Worm (Caenorhabditis elegans) whole organism, L4/young adult: ENCODE data around the gene Y45F10B.3.
"Not testable (repeated sequence)": the region's sequence is repeated elsewhere in the genome, so short reads cannot be mapped to it uniquely, and the experiment has no call there.

Experiments used
- W03F9.2 ChIP-seq: fragments of 150-350 bp; optimal IDR thresholded peaks from 2 replicates; lab custom pipeline; 2014; ENCODE audit warnings: missing biosample characterization, missing genetic modification characterization
- dao-5 ChIP-seq: sonication (generic microtip); optimal IDR thresholded peaks from 2 replicates; lab custom pipeline; 2016; ENCODE audit warnings: missing genotype, missing genetic modification characterization, moderate library complexity, missing compliant biosample characterization
- him-1 ChIP-seq: sonication (generic microtip); optimal IDR thresholded peaks from 2 replicates; lab custom pipeline; 2016; ENCODE audit warnings: missing genotype, missing genetic modification reagents, missing genetic modification characterization, missing compliant biosample characterization

Gene Y45F10B.3

DNA sequence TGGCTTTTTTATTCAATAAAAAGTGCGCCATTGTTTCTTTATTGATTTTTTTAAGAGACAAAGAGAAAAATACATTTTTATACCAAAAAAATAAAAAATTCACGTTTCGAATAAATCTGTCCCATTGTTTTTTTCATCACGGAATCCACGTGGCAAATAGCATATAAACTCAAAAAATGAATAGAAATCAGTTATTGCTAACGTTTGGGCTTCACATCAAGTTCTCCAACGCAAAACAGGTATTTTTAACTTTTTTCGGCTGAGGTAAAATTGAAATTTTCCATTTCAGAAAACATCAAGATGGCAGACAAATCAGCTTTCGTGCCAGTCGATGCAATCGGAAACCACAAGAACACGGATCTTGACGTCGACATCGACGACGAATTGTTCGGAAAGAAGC lies at the start of gene Y45F10B.3:
TSS of gene Y45F10B.3 (plus strand) at position 301 of the 400 bp plus-strand sequence.
- no peak for TF ChIP-seq W03F9.2 (tag; lab: Kevin White, UChicago)
- TF ChIP-seq him-1 (tag; lab: Kevin White, UChicago) = no peak
- no peak for TF ChIP-seq dao-5 (tag; lab: Kevin White, UChicago)

DNA sequence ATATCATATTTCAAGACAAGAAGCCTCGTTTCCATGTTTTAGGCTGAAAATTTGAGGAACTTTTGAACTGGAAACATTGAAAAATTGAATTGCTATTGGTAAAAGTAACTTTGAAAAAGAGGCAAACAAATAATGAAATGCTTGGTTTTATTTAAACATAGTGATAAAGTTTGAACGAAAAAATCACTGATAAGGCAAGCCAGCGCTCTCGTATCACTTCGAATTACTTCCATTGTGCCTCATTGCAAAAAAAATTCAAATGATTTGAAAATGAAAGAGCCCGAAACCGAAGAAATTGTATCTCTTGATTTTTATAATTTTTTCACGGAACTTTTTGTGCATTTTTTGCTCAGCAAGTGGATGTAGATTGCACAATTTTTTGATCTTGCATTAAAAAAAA lies 45.3 kb upstream of the Y45F10B.3 start, which contains the start of gene F52G2.3:
TSS of gene F52G2.3 (minus strand) at position 43 of the 400 bp plus-strand sequence.
- TF ChIP-seq W03F9.2 (tag; lab: Kevin White, UChicago) (no peak), dao-5 (tag; lab: Kevin White, UChicago) (no peak), him-1 (tag; lab: Kevin White, UChicago) (no peak)

DNA sequence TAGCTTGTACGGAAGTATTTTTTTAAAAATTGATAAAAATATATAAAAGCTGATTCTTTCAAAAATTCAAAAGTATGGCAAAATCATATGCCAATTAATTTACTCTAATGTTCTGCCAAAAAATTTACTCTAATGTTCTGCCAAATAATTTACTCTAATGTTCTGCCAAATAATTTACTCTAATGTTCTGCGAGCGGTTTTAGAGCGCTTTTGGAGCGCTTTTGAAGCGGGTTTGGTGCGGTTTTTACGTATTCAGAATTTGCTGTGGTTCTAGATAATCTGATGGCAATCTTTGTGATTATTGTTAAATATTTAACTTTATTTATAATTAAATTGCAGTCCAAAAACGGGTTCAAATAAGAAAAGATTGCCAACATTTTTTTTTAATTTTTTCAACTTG lies 44.1 kb upstream of the Y45F10B.3 start:
- TF ChIP-seq him-1 (tag; lab: Kevin White, UChicago) = no peak
- TF ChIP-seq W03F9.2 (tag; lab: Kevin White, UChicago) = no peak
- no peak for TF ChIP-seq dao-5 (tag; lab: Kevin White, UChicago)

DNA sequence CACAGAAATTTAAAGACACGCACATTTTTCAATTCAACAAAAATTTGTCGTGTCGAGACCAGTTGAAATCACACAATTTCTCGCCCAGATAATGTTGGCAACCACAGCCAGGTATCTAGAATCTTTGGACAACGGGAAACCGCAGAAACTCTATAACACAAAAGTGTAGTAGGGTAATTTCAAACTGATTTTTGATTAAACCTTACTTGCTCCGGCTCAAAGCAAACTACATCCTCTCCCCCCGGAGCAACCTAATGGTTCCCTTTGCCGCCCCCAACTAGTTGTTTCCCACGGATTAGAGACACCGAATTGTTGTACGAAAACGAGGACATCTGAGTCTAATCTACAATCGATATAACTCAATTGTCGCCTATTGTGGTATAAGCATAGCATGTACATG lies 39.1 kb upstream of the Y45F10B.3 start:
- TF ChIP-seq him-1 (tag; lab: Kevin White, UChicago) (no peak), W03F9.2 (tag; lab: Kevin White, UChicago) (no peak), dao-5 (tag; lab: Kevin White, UChicago) (no peak)

DNA sequence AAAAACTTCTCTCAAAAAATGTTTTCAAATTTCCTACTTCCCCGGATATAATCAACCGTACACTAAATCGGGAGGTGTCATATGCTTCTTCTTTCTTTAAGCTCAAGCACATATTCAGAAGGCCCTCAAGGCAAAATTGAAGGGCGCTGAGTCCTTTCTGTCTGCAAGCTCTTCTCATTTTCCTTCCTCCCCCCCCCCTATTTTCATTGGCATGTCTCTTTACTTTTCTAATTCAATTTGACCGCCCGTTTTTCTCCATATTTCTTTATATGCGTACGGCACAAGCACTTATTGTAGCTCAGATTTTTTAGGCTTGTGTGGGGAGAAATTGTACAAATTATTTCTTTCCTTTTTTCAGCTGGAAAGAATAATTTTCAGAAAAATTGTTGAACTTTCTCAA lies 37.9 kb upstream of the Y45F10B.3 start:
- no peak for TF ChIP-seq W03F9.2 (tag; lab: Kevin White, UChicago)

DNA sequence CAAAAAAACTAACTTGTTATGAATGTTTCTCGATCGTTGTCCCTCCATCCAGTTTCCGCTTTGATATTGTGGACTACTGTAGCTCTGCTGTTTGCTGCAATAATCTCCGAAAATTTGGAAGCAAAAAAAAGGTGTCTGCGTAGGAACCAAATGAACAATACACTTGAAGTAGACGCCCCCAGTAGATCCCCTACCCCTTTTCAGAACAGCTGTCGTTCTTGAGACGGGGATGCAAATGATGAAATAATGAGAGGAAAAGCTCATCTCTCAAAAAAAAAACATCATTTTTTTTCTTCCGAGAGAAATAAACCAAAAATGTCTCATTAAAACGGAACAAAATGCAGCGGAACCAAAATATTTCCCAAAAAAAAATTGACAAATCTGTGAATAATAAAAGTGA lies 36.1 kb upstream of the Y45F10B.3 start:
- TF ChIP-seq W03F9.2 (tag; lab: Kevin White, UChicago) (no peak), him-1 (tag; lab: Kevin White, UChicago) (no peak), dao-5 (tag; lab: Kevin White, UChicago) (no peak)

DNA sequence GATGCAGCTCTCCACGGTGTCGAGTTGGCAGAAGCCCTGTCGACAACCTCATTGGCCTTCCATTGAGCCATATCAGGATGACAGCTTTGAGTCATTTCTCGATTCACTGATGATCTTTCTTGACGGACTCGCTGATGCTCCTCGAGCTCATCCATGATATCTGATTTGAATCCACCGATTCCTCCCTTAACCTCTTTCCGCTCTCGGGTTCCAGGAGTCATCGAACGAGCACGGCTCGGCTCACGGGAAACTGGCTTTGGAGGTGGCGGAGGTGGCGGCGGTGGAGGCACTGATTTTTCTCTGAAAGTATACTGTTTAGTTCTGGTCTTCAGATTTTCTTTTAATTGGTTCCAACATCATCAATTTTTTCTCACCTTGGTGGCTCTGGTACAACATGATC lies 34.4 kb upstream of the Y45F10B.3 start:
- TF ChIP-seq W03F9.2 (tag; lab: Kevin White, UChicago) (no peak), dao-5 (tag; lab: Kevin White, UChicago) (no peak), him-1 (tag; lab: Kevin White, UChicago) (no peak)

DNA sequence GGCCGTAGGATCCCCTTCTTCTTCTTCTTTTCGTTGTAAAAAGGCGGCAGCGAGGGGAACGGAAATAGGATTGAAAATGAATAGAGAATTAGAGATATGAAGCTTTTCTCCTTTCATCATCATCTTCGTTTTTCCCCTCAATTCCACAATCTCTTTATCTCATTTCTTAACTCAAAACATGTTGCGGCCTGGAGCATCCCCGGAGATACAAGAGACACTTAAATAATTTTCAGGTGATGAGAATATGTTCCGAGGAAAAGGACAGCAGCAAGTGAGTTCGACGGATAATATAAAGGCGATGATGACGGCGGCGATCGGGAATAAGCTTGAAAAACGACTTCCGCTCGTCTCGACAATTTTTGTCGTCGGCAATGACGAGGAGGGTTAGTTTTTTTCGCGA lies 31.8 kb upstream of the Y45F10B.3 start, which contains the start of the genes Y45F10B.13 and qui-1:
TSS of gene Y45F10B.13 (minus strand) at position 101 of the 400 bp plus-strand sequence.
TSS of gene qui-1 (plus strand) at position 233 of the 400 bp plus-strand sequence.
- TF ChIP-seq W03F9.2 (tag; lab: Kevin White, UChicago) (no peak), dao-5 (tag; lab: Kevin White, UChicago) (no peak), him-1 (tag; lab: Kevin White, UChicago) (no peak)

DNA sequence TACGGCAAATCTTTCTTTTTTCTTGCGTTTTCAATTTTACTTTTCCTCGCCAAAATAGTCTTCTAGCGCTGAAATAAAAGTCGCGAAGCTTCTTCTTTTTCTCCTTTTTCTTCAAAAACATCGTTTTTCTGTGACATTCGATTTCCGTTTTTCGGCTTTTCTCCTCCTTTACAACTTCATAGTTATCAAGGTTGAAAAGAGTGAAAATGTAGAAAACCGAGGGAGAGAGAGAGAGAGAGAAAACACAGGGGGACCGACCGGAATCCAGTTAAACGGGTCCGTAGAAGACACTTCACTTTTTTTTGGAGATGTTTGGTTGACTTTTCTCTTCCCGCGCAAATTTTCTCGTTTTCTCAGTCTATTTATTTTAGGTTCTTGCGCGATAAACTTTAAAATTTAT lies 29.2 kb upstream of the Y45F10B.3 start:
- TF ChIP-seq him-1 (tag; lab: Kevin White, UChicago) (no peak), W03F9.2 (tag; lab: Kevin White, UChicago) (no peak), dao-5 (tag; lab: Kevin White, UChicago) (no peak)

DNA sequence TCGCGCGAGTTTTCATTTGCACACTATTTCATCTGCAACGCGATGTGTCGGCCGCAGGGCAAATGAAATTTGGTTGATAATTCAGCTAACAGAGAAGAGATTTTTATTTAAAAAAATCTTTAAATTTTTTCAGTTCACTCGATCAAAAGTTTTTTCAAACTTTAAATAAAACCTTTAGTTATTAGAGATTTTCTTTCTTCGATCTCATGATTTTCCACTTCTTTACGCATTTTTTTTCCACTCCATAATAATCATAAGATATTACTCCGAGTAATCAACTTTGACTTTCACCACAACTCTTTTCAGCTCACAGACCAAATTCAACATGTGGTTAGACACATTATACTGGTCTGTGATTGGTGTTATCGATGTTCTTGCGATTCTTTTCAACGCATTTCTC lies 18.7 kb upstream of the Y45F10B.3 start, which contains the start of gene srd-10:
TSS of gene srd-10 (plus strand) at position 301 of the 400 bp plus-strand sequence.
- TF ChIP-seq W03F9.2 (tag; lab: Kevin White, UChicago) (no peak), him-1 (tag; lab: Kevin White, UChicago) (no peak), dao-5 (tag; lab: Kevin White, UChicago) (no peak)

DNA sequence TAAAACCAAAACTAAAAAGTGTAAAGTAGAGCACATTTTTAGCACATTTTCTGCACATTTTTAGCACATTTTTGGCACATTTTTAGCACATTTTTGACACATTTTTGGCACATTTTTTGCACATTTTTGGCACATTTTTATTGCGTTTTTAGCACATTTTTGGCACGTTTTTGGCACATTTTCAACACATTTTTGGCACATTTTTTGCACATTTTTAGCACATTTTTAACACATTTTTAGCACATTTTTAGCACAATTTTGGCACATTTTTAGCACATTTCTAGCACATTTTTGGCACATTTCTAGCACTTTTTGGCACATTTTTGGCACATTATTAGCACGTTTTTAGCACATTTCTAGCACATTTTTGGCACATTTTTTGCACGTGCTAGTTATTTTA lies 17.8 kb upstream of the Y45F10B.3 start:
- TF ChIP-seq dao-5 (tag; lab: Kevin White, UChicago) (no peak), W03F9.2 (tag; lab: Kevin White, UChicago) (no peak), him-1 (tag; lab: Kevin White, UChicago) (no peak)

DNA sequence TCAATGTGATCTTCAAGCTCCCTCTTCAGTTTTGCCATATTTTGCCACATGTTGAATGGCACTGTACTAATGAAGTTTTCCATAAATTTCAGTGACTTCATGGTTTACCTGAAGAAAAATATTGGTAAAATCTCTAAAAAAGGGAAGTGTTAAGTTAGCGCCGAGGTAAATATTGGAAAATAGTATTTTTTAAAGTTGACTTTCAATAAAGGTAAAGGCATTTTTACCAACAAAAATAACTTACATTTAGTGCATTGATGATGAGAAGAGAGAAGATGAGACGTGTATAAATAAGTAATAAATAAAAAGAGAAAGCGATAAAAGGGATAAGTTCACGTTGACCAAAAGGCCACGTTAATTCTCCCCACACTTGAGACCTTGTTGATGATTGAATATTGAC lies 15.3 kb upstream of the Y45F10B.3 start, which contains the start of gene Y45F10B.8:
TSS of gene Y45F10B.8 (minus strand) at position 101 of the 400 bp plus-strand sequence.
- not testable (repeated sequence) for TF ChIP-seq dao-5, W03F9.2, him-1 (tag; lab: Kevin White, UChicago)

DNA sequence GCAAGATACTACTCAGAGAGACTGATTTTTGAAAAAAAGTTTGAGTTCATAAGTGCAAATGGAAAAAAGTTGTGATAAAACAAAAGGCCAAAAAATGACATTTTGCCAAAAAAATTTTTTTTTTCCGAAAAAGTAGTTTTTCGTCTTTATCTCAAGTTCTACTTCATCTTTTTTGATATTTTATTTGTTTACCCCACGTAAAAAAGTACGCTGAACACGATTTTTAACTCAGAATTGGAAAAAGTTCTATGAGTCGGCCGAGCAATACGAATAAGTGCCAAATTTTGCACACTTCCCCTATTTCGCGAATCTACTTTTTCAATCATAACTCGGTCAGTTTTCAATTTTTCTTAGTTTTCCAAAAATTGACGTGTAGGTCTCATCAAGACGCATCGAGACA lies 14.5 kb upstream of the Y45F10B.3 start, which contains the start of gene sru-16:
TSS of gene sru-16 (plus strand) at position 301 of the 400 bp plus-strand sequence.
- TF ChIP-seq W03F9.2, him-1, dao-5 (tag; lab: Kevin White, UChicago): not testable (repeated sequence)

DNA sequence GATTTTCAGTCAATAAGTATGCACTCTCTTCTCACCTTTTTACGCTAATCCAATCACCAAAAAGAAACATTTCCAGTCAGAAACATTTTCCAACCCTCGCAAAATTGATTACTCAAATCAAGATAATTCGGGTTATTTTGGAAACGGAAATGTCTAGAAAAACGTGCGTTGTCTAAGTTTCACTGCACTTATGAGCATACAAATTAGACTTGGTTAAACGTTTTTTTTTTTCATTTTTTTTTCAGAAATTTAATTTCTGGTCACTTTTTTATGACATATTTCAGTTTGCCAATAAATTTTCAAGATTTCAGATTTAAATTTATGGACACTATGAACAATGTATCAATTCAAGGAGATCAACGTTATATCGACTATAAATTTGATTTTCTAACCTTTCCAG lies 10.5 kb upstream of the Y45F10B.3 start, which contains the start of gene sru-12:
TSS of gene sru-12 (plus strand) at position 301 of the 400 bp plus-strand sequence.
- TF ChIP-seq dao-5 (tag; lab: Kevin White, UChicago) (no peak), W03F9.2 (tag; lab: Kevin White, UChicago) (no peak), him-1 (tag; lab: Kevin White, UChicago) (no peak)
